Fruit fly (Drosophila melanogaster) whole organism, embryonic: Measurements from ENCODE around the gene Cyp9f2.

Experiments
- CG11696 ChIP-seq: fragments of 200-800 bp; sonication (Bioruptor generic); IDR thresholded peaks from 2 replicates; pipeline ENCODE4 v1.3.6; 2022; ENCODE audit warnings: missing biosample characterization, missing genetic modification characterization
- CG14014 ChIP-seq: fragments of 200-800 bp; sonication (Bioruptor generic); IDR thresholded peaks from 2 replicates; pipeline ENCODE4 v1.3.6; 2022; ENCODE audit warnings: missing biosample characterization, missing genetic modification characterization
- CG17359 ChIP-seq: fragments of 200-800 bp; sonication (Bioruptor generic); optimal IDR thresholded peaks from 3 replicates; lab custom pipeline; 2018; ENCODE audit warnings: missing biosample characterization, mild to moderate bottlenecking, missing genetic modification characterization, moderate library complexity
- CG6813 ChIP-seq: fragments of 200-800 bp; sonication (Bioruptor generic); optimal IDR thresholded peaks from 2 replicates; lab custom pipeline; 2017; ENCODE audit warnings: missing biosample characterization, missing genetic modification characterization, mild to moderate bottlenecking, moderate library complexity, missing genetic modification reagents
- CG7556 ChIP-seq: fragments of 200-800 bp; sonication (Bioruptor generic); optimal IDR thresholded peaks from 2 replicates; lab custom pipeline; 2017; ENCODE audit warnings: missing biosample characterization, mild to moderate bottlenecking, missing genetic modification characterization
- CG8281 ChIP-seq: fragments of 200-800 bp; sonication (Bioruptor generic); optimal IDR thresholded peaks from 2 replicates; lab custom pipeline; 2018; ENCODE audit warnings: missing biosample characterization, mild to moderate bottlenecking, missing genetic modification characterization, moderate library complexity
- HLH54F ChIP-seq: fragments of 200-800 bp; sonication (Bioruptor generic); optimal IDR thresholded peaks from 3 replicates; lab custom pipeline; 2016; ENCODE audit warnings: missing biosample characterization, missing genetic modification characterization

DNA sequence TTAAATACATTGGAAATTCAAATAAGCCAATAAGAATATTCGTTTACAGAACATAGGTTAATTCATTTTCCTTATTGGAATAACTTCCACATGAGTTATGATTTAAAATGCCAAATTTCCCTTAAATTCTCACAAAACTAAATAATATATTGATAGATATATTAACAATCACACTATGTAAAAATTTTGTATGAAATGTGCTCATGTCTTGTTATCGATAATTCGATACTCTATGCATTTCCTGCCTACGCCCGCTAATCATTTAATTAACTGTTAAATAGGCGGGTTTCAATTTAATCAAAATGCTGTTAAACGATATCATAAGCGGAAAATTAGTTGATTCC, 20.5 kb upstream of the Cyp9f2 start, which contains the start of gene NANS:
- no peak for TF ChIP-seq CG14014 (GFP tag; lab: Robert Waterston, UW)
- TF ChIP-seq CG11696 (GFP tag; lab: Robert Waterston, UW): no peak
- no peak for TF ChIP-seq CG6813 (GFP tag; lab: Kevin White, UChicago)
- no peak for TF ChIP-seq HLH54F (GFP tag; lab: Kevin White, UChicago)
- TF ChIP-seq CG17359 (tag; lab: Kevin White, UChicago): no peak
- no peak for TF ChIP-seq CG8281
- no peak for TF ChIP-seq CG7556 (GFP tag; lab: Kevin White, UChicago)
